Fruit fly (Drosophila melanogaster): Measurements from ENCODE around the gene Sarm.

Gene Sarm

dm6 chr3L:8063214-8064156, at the start of gene Sarm (continued):
- no peak for TF ChIP-seq ac (GFP tag; optimal IDR thresholded peaks at IDR 0.05)
- no peak for TF ChIP-seq ERR (GFP tag; optimal IDR thresholded peaks at IDR 0.05)
- TF ChIP-seq CG10462 (GFP tag; optimal IDR thresholded peaks at IDR 0.05), result no peak
- TF ChIP-seq CG11093 (GFP tag; IDR thresholded peaks at IDR 0.05), result no peak
- peak; percentile 26 for TF ChIP-seq D19A (tag; optimal IDR thresholded peaks at IDR 0.05)
- TF ChIP-seq lov (optimal IDR thresholded peaks at IDR 0.05), result no peak
- TF ChIP-seq lov (GFP tag; IDR thresholded peaks at IDR 0.05), result 0 out of 3 replicates have a peak, but pooled peaks have one; percentile 41
- TF ChIP-seq CG5180 (GFP tag; optimal IDR thresholded peaks at IDR 0.05), result peak; percentile 33
- TF ChIP-seq az2 (GFP tag; optimal IDR thresholded peaks at IDR 0.05), result peak; percentile 28
- TF ChIP-seq Dad (GFP tag; optimal IDR thresholded peaks at IDR 0.05), result no peak
- TF ChIP-seq br (optimal IDR thresholded peaks at IDR 0.05), result no peak
- peak; percentile 58 for TF ChIP-seq sug (tag; optimal IDR thresholded peaks at IDR 0.05)
- TF ChIP-seq CG32772 (GFP tag; IDR thresholded peaks at IDR 0.05), result no peak
- peak in 1 of 2 experiments; percentile 37 for TF ChIP-seq Pdp1 (GFP tag; optimal IDR thresholded peaks at IDR 0.05)
- TF ChIP-seq CG2120 (GFP tag; optimal IDR thresholded peaks at IDR 0.05), result peak; percentile 47
- no peak for TF ChIP-seq tin (GFP tag; optimal IDR thresholded peaks at IDR 0.05)
- TF ChIP-seq CG18599 (GFP tag; optimal IDR thresholded peaks at IDR 0.05), result peak; percentile 20
- TF ChIP-seq seq (GFP tag; IDR thresholded peaks at IDR 0.05), result 0 out of 2 replicates have a peak, but pooled peaks have one; percentile 26
- no peak for TF ChIP-seq dimm (GFP tag; IDR thresholded peaks at IDR 0.05)
- TF ChIP-seq CG31224 (GFP tag; IDR thresholded peaks at IDR 0.05), result no peak
- TF ChIP-seq MESR4 (GFP tag; optimal IDR thresholded peaks at IDR 0.05), result no peak
- TF ChIP-seq phol (tag; optimal IDR thresholded peaks at IDR 0.05), result peak; percentile 67
- TF ChIP-seq insv (GFP tag; optimal IDR thresholded peaks at IDR 0.05), result no peak
- no peak; the same call in 1 of the 2 replicates for TF ChIP-seq H2.0 (GFP tag; IDR thresholded peaks at IDR 0.05)
- TF ChIP-seq dpn (GFP tag; optimal IDR thresholded peaks at IDR 0.05), result peak; percentile 20 to 40
- no peak for TF ChIP-seq CG32532 (GFP tag; IDR thresholded peaks at IDR 0.05)
- TF ChIP-seq sqz (GFP tag; optimal IDR thresholded peaks at IDR 0.05), result no peak
- TF ChIP-seq CG34224 (GFP tag; IDR thresholded peaks at IDR 0.05; ENCODE audit: partially characterized antibody), result no peak
- TF ChIP-seq CG17568 (GFP tag; optimal IDR thresholded peaks at IDR 0.05), result peak; percentile 4
- no peak for TF ChIP-seq Neu2 (GFP tag; optimal IDR thresholded peaks at IDR 0.05; ENCODE audit: borderline replicate concordance)
- TF ChIP-seq da (GFP tag; optimal IDR thresholded peaks at IDR 0.05), result no peak
- TF ChIP-seq CG14965 (GFP tag; optimal IDR thresholded peaks at IDR 0.05; ENCODE audit: borderline replicate concordance), result no peak
- peak; percentile 93 for TF ChIP-seq Sry-β (GFP tag; optimal IDR thresholded peaks at IDR 0.05)
- TF ChIP-seq cg (GFP tag; optimal IDR thresholded peaks at IDR 0.05), result peak; percentile 70
- TF ChIP-seq CG3163 (GFP tag; optimal IDR thresholded peaks at IDR 0.05), result no peak
- TF ChIP-seq Jarid2 (GFP tag; optimal IDR thresholded peaks at IDR 0.05), result peak; percentile 60
- TF ChIP-seq CG12155 (GFP tag; optimal IDR thresholded peaks at IDR 0.05), result no peak
- peak; percentile 82 for TF ChIP-seq row (GFP tag; IDR thresholded peaks at IDR 0.05)
- TF ChIP-seq CG31441 (GFP tag; IDR thresholded peaks at IDR 0.05), result peak; percentile 74
- TF ChIP-seq slbo (GFP tag; IDR thresholded peaks at IDR 0.05), result 0 out of 2 replicates have a peak, but pooled peaks have one; percentile 4
- TF ChIP-seq unpg (GFP tag; optimal IDR thresholded peaks at IDR 0.05), result no peak
- peak; percentile 54 for TF ChIP-seq CG12769 (tag; optimal IDR thresholded peaks at IDR 0.05)
- TF ChIP-seq Bgb (GFP tag; IDR thresholded peaks at IDR 0.05; ENCODE audit: partially characterized antibody), result peak; percentile 33; the same call in 1 of the 2 replicates
- no peak for TF ChIP-seq sisA (GFP tag; IDR thresholded peaks at IDR 0.05)
- peak; percentile 15 for TF ChIP-seq Vsx1 (GFP tag; optimal IDR thresholded peaks at IDR 0.05)
- TF ChIP-seq Deaf1 (tag; optimal IDR thresholded peaks at IDR 0.05), result peak; percentile 73
- TF ChIP-seq CG9727 (GFP tag; optimal IDR thresholded peaks at IDR 0.05), result peak; percentile 3
- TF ChIP-seq wor (GFP tag; IDR thresholded peaks at IDR 0.05), result no peak

All from whole organism, embryonic.